Fruit fly (Drosophila melanogaster): ENCODE results near the gene CG42554.

- TF ChIP-seq CG8478 (optimal IDR thresholded peaks at IDR 0.05) (no peak), CTCF (optimal IDR thresholded peaks at IDR 0.05) (no peak)
These were observed 49.5 kb downstream of the CG42554 start for dm6 chr3L:885006-885405.

All from S2 (cell line).